Worm (Caenorhabditis elegans) whole organism, dauer: ENCODE results near the gene trpp-1.
"Not testable (repeated sequence)": the region's sequence is repeated elsewhere in the genome, so short reads cannot be mapped to it uniquely, and the experiment has no call there.

Experiments
- unc-62 ChIP-seq: sonication (generic microtip); optimal IDR thresholded peaks from 2 replicates; lab custom pipeline; 2017; ENCODE audit warnings: missing biosample characterization, missing genetic modification reagents, missing genetic modification characterization

The trpp-1 gene

DNA sequence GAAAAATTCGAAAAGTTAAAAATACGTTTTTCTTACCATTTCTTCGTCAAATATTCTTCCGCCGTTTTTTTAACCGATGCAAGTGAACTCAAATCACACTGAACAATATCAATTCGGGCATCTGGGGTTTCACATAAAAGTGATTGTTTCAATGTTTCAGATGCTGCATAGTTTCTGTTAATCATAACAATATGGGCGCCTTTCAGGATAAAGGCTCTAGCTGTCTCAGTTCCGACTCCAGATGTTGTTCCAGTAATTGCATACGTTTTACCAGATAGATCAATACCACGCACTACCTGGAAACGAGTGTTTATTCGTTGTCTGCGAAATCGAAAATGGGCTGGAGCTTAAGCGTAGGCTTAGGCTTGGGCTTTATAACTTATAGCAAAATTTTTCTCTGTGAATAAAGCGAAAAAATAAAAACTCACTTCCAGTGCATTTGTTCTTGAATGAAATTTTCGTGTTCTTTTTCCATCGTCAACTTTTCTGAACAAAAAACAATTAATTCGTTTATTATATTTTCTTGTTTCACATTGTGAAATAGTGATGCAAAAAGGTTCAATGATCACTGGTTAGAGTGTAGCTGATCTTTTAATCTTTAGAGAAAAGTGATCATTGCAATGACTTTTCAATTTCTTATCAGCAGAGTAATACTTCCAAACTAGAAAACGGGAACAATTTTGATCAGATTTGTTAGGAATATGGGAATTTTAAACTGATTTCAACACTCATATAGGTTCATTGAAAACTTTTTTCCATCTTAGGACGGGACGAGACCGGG, 10.2 kb downstream of the trpp-1 start:
- TF ChIP-seq unc-62 (GFP tag; lab: Kevin White, UChicago): no peak

DNA sequence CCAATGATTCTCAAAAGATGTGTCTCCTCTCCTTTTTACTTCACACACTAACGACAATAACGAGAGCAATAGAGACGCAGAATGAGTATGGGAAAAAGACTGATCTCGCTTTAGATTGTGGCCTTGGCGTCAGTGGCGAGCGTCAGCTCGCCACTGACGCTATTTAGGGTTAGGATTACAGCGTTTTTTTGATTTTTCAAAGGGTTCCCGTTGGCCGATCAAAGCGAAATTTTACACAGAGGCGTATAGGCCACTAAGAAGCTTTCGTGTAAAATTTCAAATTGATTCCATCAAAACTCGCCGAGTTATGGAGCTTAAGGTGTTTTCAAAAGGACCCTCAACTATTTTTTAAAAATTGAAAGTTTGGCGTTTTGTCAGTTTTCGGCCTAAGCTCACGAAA, 11.3 kb downstream of the trpp-1 start, which contains the start of gene DC2.5:
Gene DC2.5 (minus strand): TSS at position 101 of the 400 bp plus-strand sequence.
- not testable (repeated sequence) for TF ChIP-seq unc-62 (GFP tag; lab: Kevin White, UChicago)

DNA sequence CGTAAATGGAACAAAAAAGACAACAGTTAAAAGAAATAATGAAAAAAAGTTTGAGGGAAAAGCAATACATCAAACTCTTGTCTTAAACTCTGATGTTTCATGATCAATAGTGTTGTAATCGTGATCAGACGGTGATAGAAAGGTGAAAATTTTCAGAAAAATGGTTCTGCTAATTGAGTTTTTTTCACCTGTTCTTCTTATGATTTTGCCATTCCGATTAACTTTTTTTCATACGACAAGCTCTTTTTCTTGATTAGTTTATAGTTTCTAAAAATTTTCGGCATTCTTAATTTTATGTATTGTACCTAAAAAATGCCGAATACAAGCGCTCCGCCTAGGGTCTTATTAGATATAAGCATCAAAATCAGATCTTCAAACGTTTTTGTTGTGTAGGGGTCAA, 14.3 kb downstream of the trpp-1 start:
- no peak for TF ChIP-seq unc-62 (GFP tag; lab: Kevin White, UChicago)

DNA sequence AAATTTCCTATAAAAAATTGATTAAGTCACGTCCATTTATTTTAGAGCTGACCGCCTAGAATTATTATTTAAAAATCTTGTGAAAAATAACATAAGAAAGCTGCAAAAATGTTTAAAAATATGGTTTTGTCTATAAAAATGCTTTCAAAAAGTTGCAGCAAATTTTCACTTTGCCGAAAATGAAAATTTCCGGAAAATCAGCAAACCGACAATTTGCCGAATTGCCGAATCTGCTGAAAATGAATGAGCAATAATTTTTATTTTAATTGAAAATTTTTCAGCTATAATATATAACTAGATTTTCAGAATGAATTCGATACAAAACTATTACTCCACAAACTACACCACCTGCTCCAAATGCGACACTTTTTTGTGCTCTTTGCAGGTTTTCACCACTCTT, 15.4 kb downstream of the trpp-1 start, which contains the start of gene srh-78:
Gene srh-78 (plus strand): TSS at position 301 of the 400 bp plus-strand sequence.
- no peak for TF ChIP-seq unc-62 (GFP tag; lab: Kevin White, UChicago)

DNA sequence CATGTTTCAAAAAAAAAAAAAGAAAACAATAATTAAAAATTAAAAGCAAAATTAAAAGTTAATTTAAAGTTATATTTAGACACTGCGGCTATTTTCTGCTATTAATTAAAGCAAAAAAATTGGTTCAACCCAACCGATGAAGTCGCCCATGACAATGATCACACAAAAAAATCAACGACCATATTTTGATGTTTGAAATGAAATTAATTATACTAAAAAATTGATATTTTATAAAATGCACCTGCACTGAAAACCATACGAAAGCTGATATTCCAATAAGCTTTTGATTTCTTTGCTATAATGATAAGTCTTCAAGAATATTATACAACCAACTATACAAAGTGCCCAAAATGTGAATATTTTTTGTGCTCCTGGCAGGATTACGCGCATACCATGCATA, 18.2 kb downstream of the trpp-1 start, which contains the start of gene srh-80:
Gene srh-80 (plus strand): TSS at position 301 of the 400 bp plus-strand sequence.
- no peak for TF ChIP-seq unc-62 (GFP tag; lab: Kevin White, UChicago)

DNA sequence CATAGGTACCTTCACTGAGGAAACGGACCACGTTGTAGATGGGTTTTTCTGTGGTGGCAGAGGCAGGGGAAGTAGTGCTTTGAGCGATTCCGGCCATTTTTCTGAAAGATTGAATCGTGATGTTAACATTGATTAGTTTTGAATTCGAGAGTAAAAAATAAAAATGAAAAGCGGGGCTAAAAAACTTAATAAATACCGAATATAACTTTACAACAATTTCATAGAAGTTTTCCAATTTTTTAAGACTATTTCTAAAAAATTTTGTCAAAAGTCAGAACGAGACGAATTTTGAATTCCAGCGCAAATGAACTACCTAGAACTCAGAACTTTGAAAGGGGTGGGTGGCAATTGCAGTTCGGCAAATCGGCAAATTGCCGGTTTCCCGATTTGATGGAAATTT, 33.2 kb downstream of the trpp-1 start, which contains the start of gene kin-33:
Gene kin-33 (minus strand): TSS at position 101 of the 400 bp plus-strand sequence.
- TF ChIP-seq unc-62 (GFP tag; lab: Kevin White, UChicago): no peak

DNA sequence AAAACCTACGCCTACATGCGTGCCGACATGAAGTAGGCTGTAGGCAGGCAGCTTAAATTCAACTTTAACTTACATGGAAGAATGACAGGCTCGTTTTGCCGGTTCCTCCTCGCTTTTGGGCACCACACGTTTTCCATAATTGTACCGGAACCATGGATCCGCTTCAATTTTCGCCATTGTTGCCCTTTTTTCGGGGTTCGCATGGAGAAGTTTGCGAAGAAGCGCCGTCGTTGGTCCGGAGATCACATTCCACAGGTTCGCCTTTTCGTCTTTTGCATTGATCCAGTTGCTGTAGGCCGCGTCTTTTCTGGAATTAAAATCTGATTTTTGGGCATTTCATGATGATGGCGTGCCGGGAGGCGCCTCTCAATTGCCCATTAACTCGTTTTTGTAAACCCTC, 35.6 kb downstream of the trpp-1 start:
- no peak for TF ChIP-seq unc-62 (GFP tag; lab: Kevin White, UChicago)

DNA sequence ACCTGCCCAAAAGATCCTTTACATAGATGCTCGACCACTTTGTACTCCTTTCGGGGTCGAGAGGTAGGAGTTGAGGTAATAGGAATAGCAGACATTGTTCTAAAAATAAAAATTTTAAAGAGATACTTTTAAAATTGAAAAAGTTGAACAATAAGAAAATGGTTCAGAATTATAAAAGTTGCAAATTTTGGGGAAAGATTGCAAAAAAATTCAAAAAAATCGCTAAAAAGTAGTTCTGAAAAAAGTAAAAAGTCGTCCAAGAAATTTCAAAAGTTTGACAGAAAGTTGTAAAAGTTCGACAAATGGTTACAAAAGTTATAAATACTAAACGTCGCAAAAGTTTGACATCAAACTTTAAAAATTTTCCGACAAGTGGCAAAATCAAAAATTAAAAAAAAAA, 36.7 kb downstream of the trpp-1 start, which contains the start of gene R02C2.1:
Gene R02C2.1 (minus strand): TSS at position 101 of the 400 bp plus-strand sequence.
- no peak for TF ChIP-seq unc-62 (GFP tag; lab: Kevin White, UChicago)

DNA sequence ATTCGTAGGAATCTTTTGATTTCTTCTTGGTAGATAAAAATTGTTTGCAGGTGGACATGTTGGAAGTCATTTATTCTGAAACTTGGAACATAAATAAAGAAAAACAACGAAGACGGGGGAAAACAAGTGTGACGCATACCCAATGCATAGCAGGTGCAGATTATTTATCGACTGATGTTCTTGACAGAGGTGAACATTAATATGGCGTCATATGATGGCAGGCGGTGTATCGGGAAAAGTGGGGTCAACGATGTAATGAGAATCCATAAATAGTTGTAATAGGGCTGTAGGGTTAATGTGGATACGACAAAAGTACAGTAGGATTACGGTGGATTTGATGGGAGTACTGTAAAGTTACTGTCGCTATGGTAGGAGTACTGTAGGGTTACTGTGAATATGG, 38.9 kb downstream of the trpp-1 start, which contains the start of gene txt-2:
Gene txt-2 (minus strand): TSS at position 214 of the 400 bp plus-strand sequence.
- TF ChIP-seq unc-62 (GFP tag; lab: Kevin White, UChicago): no peak

DNA sequence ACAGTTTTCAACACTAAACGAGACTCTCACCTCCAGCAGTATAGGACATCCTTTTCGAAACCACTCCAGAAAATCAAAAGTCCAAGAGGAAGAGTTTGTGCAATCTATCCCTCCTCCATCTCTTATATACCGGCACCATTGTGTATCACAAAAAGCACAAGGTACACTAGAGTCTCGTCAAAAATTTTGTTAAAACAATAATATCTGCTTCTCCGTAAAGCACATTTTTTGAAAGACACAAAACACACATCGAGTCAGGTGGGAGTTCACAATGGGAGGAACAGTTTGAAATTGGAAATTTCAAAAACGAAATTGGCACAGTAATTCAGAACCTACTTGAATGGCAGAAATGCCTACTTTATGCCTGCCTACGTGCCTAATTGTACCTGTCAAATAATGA, 41.1 kb downstream of the trpp-1 start, which contains the start of gene R02C2.7:
Gene R02C2.7 (minus strand): TSS at position 101 of the 400 bp plus-strand sequence.
- no peak for TF ChIP-seq unc-62 (GFP tag; lab: Kevin White, UChicago)

DNA sequence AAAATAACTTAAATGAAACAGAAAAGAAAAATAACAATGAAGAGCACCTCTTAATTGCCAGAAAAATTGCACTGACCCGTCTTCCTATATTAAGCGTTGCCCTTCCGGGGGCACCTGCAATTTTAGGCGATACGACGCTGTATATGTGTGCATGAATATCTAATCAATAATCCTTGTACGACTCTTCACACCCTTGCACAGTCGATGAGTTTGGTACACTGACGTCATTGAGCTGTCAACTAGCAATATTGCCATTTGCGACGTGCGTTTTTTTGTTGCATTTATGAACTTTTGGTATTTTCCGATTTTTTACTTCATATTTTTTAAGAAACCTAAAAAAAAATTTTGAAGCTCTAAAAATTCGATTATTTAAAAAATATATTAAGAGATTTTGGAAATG, 44.7 kb downstream of the trpp-1 start, which contains the start of gene kin-34:
Gene kin-34 (minus strand): TSS at position 101 of the 400 bp plus-strand sequence.
- TF ChIP-seq unc-62 (GFP tag; lab: Kevin White, UChicago): no peak

DNA sequence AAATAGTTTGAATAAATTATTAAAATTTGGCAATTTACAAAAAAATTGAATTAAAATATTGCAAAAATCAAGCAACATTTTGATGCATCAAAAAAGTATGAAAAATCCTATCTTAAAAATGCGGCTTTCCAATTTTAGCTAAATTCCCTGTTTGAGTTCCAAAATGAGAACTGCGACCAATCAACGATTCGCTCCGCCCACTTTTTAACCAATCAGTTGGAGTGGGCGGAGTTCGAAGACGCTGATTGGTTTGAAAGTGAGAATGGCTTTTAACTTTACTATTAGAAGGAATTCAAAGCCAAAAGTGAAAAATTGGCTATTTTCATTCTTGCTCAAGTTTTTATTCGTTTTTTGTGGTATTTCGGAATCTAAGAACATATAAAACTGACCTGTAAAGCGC, 46.2 kb downstream of the trpp-1 start:
- no peak for TF ChIP-seq unc-62 (GFP tag; lab: Kevin White, UChicago)

DNA sequence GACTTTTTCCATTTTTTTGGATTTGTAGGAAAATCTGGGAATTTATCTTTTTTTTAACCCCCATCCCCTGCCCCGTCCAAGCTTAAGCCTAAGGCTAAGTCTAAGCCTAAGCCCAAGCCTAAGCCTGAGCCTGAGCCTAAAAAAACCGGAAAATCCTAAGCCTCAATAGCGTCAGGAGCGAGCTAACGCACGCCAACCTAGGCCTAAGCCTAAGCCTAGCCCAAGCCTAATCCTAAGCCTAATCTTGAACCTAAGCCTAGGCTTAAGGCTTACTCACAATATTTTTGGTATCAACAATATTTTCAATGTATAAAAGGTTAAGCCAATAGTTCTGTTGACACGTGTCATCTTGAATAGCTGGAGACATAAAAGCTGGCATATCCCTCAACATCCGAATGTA, 47.2 kb downstream of the trpp-1 start:
- TF ChIP-seq unc-62 (GFP tag; lab: Kevin White, UChicago): no peak

DNA sequence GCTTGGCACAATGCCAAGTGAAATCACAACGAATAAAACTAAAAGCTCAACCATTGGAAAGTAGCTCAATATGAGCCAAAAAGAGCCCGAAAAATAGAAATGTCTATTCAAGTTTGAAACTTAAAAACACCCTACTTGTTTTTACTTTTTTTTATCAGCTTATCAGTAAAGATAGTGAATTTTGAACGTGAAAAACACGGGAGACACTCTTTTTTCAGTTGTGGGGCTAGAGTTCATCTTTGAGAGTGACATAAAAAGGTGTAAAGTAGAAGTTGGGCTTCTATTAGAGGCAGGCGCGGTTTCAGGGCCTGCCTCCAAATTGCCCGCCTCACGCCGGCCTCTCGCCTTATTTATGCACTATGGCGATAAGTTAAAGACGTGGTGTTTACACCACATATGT, 50.3 kb downstream of the trpp-1 start, which contains the start of gene oac-39:
Gene oac-39 (minus strand): TSS at position 101 of the 400 bp plus-strand sequence.
- TF ChIP-seq unc-62 (GFP tag; lab: Kevin White, UChicago): no peak
